Worm (Caenorhabditis elegans): ENCODE results near the gene otub-3.

ce11 chrIV:8725345-8725744 is 2.6 kb upstream of the otub-3 start, which contains the start of gene pgm-3:
- TF ChIP-seq fkh-10 (GFP tag; optimal IDR thresholded peaks at IDR 0.05): no peak
- no peak for TF ChIP-seq tbx-2 (tag; optimal IDR thresholded peaks at IDR 0.05)
- TF ChIP-seq ceh-82 (tag; optimal IDR thresholded peaks at IDR 0.05): no peak

Data from whole organism, L1 larva.